Worm (Caenorhabditis elegans) whole organism, L4 larva: ENCODE data around the gene C33F10.8.

Source experiments
- D1046.2 ChIP-seq: fragments of 200-800 bp; sonication (Bioruptor generic); IDR thresholded peaks from 2 replicates; pipeline ENCODE4 v1.3.6; 2022; ENCODE audit warnings: missing genetic modification characterization, missing compliant biosample characterization
- F10B5.3 ChIP-seq: sonication (generic microtip); optimal IDR thresholded peaks from 2 replicates; lab custom pipeline; 2016; ENCODE audit warnings: mild to moderate bottlenecking, missing genetic modification characterization, missing compliant biosample characterization
- F26F4.8 ChIP-seq: fragments of 200-800 bp; sonication (Bioruptor generic); conservative IDR thresholded peaks from 2 replicates; pipeline ENCODE4 v1.3.6; 2022; ENCODE audit warnings: missing genetic modification characterization, missing compliant biosample characterization
- R02D3.7 ChIP-seq: fragments of 150-350 bp; sonication (generic microtip); optimal IDR thresholded peaks from 3 replicates; lab custom pipeline; 2014; ENCODE audit warnings: missing biosample characterization, missing genetic modification characterization
- T26A8.4 ChIP-seq: fragments of 200-800 bp; sonication (Bioruptor generic); IDR thresholded peaks from 2 replicates; pipeline ENCODE4 v1.3.6; 2022; ENCODE audit warnings: missing genetic modification characterization, missing compliant biosample characterization
- Y48G9A.11 ChIP-seq: fragments of 200-800 bp; sonication (Bioruptor generic); IDR thresholded peaks from 2 replicates; pipeline ENCODE4 v1.3.6; 2022; ENCODE audit warnings: missing genetic modification reagents, missing genetic modification characterization, missing compliant biosample characterization
- Y75B8A.6 ChIP-seq: fragments of 200-800 bp; sonication (Bioruptor generic); IDR thresholded peaks from 2 replicates; pipeline ENCODE4 v1.3.6; 2022; ENCODE audit warnings: missing genetic modification reagents, missing genetic modification characterization, missing compliant biosample characterization
- aly-2 ChIP-seq: sonication (generic microtip); optimal IDR thresholded peaks from 2 replicates; lab custom pipeline; 2018; ENCODE audit warnings: missing biosample characterization, missing genetic modification characterization
- ama-1 ChIP-seq: fragments of 150-350 bp; optimal IDR thresholded peaks from 2 replicates; lab custom pipeline; 2014; ENCODE audit warnings: inconsistent platforms, mixed read lengths
- arid-1 ChIP-seq: fragments of 200-800 bp; sonication (Bioruptor generic); conservative IDR thresholded peaks from 2 replicates; pipeline ENCODE4 v1.3.6; 2022; ENCODE audit warnings: missing genetic modification reagents, missing genetic modification characterization, missing compliant biosample characterization
- ceh-32 ChIP-seq: sonication (generic microtip); optimal IDR thresholded peaks from 2 replicates; lab custom pipeline; 2016; ENCODE audit warnings: mild to moderate bottlenecking, missing genetic modification characterization, missing compliant biosample characterization; ENCODE audit not compliant: poor library complexity
- ces-1 ChIP-seq: fragments of 150-350 bp; sonication (generic microtip); optimal IDR thresholded peaks from 4 replicates; lab custom pipeline; 2014; ENCODE audit warnings: missing biosample characterization, missing genetic modification reagents, missing genetic modification characterization
- cey-2 ChIP-seq: sonication (generic microtip); optimal IDR thresholded peaks from 3 replicates; lab custom pipeline; 2017; ENCODE audit warnings: missing genetic modification characterization, mild to moderate bottlenecking, missing compliant biosample characterization, antibody characterized with exemption, borderline replicate concordance; ENCODE audit not compliant: insufficient read depth
- daf-12 ChIP-seq: fragments of 150-350 bp; optimal IDR thresholded peaks from 2 replicates; lab custom pipeline; 2014; ENCODE audit warnings: missing biosample characterization, missing genetic modification reagents, missing genetic modification characterization
- daf-16 ChIP-seq, 3 experiments: sonication (generic microtip); optimal IDR thresholded peaks; 2 replicates each; lab custom pipeline; 2016 to 2017; ENCODE audit warnings: missing genetic modification characterization in 3 of 3, missing genetic modification reagents in 3 of 3, mild to moderate bottlenecking in 2 of 3, missing compliant biosample characterization in 2 of 3, missing biosample characterization in 1 of 3, moderate library complexity in 1 of 3
- daf-8 ChIP-seq: fragments of 200-800 bp; sonication (Bioruptor generic); IDR thresholded peaks from 2 replicates; pipeline ENCODE4 v1.3.6; 2022; ENCODE audit warnings: missing genetic modification characterization, missing compliant biosample characterization
- egl-43 ChIP-seq: fragments of 200-800 bp; sonication (Bioruptor generic); IDR thresholded peaks from 2 replicates; pipeline ENCODE4 v1.3.6; 2022; ENCODE audit warnings: missing genetic modification reagents, missing genetic modification characterization, missing compliant biosample characterization
- hif-1 ChIP-seq, 2 experiments: sonication (generic microtip); optimal IDR thresholded peaks; 2 replicates each; lab custom pipeline; 2016 to 2017; ENCODE audit warnings: missing compliant biosample characterization in 2 of 2, missing genetic modification characterization in 2 of 2, missing genetic modification reagents in 2 of 2, missing genotype in 2 of 2, mild to moderate bottlenecking in 1 of 2
- jun-1 ChIP-seq: fragments of 150-350 bp; optimal IDR thresholded peaks from 2 replicates; lab custom pipeline; 2014; ENCODE audit warnings: missing biosample characterization, missing genetic modification reagents, missing genetic modification characterization
- lin-15B ChIP-seq: fragments of 150-350 bp; sonication (generic microtip); optimal IDR thresholded peaks from 3 replicates; lab custom pipeline; 2014; ENCODE audit warnings: missing biosample characterization, missing genetic modification characterization
- lin-38 ChIP-seq: fragments of 200-800 bp; sonication (Bioruptor generic); IDR thresholded peaks from 2 replicates; pipeline ENCODE4 v1.3.6; 2022; ENCODE audit warnings: missing genetic modification reagents, missing genetic modification characterization, missing compliant biosample characterization
- mdl-1 ChIP-seq, 2 experiments: fragments of 150-350 bp in 1 of 2; sonication (generic microtip) in 1 of 2; optimal IDR thresholded peaks; 2 replicates each; lab custom pipeline; 2014 to 2017; ENCODE audit warnings: missing biosample characterization in 2 of 2, missing genetic modification characterization in 2 of 2
- mep-1 ChIP-seq: fragments of 150-350 bp; sonication (generic microtip); optimal IDR thresholded peaks from 3 replicates; lab custom pipeline; 2014; ENCODE audit warnings: missing biosample characterization, missing genetic modification characterization
- nhr-11 ChIP-seq: fragments of 150-350 bp; optimal IDR thresholded peaks from 2 replicates; lab custom pipeline; 2014; ENCODE audit warnings: missing biosample characterization, missing genetic modification characterization
- nhr-111 ChIP-seq: fragments of 200-800 bp; sonication (Bioruptor generic); optimal IDR thresholded peaks from 2 replicates; lab custom pipeline; 2018; ENCODE audit warnings: mild to moderate bottlenecking, missing genetic modification characterization, missing compliant biosample characterization
- nhr-237 ChIP-seq: sonication (generic microtip); optimal IDR thresholded peaks from 2 replicates; lab custom pipeline; 2017; ENCODE audit warnings: missing biosample characterization, missing genetic modification characterization
- nhr-25 ChIP-seq: sonication (generic microtip); optimal IDR thresholded peaks from 2 replicates; lab custom pipeline; 2017; ENCODE audit warnings: missing genetic modification characterization, mild to moderate bottlenecking, missing compliant biosample characterization, antibody characterized with exemption, moderate library complexity, borderline replicate concordance; ENCODE audit not compliant: insufficient read depth
- nhr-42 ChIP-seq: fragments of 200-800 bp; sonication (Bioruptor generic); IDR thresholded peaks from 2 replicates; pipeline ENCODE4 v1.3.6; 2022; ENCODE audit warnings: missing genetic modification characterization, missing compliant biosample characterization
- nhr-76 ChIP-seq: fragments of 150-350 bp; optimal IDR thresholded peaks from 2 replicates; lab custom pipeline; 2014; ENCODE audit warnings: missing biosample characterization, missing genetic modification characterization
- nhr-77 ChIP-seq: fragments of 150-350 bp; optimal IDR thresholded peaks from 2 replicates; lab custom pipeline; 2014; ENCODE audit warnings: missing biosample characterization, missing genetic modification characterization
- pha-4 ChIP-seq, 2 experiments: fragments of 150-350 bp in 1 of 2; fragments of 200-800 bp in 1 of 2; sonication (Bioruptor generic) in 1 of 2; IDR thresholded peaks in 1 of 2; optimal IDR thresholded peaks in 1 of 2; 2 replicates each; pipeline versions ENCODE4 v1.3.6 to Lab custom; 2014 to 2022; ENCODE audit warnings: missing genetic modification characterization in 2 of 2, missing genetic modification reagents in 2 of 2, missing biosample characterization in 1 of 2, missing compliant biosample characterization in 1 of 2
- php-3 ChIP-seq: fragments of 200-800 bp; sonication (Bioruptor generic); IDR thresholded peaks from 2 replicates; pipeline ENCODE4 v1.3.6; 2022; ENCODE audit warnings: missing genetic modification reagents, missing genetic modification characterization, missing compliant biosample characterization
- pqm-1 ChIP-seq: sonication (generic microtip); optimal IDR thresholded peaks from 2 replicates; lab custom pipeline; 2017; ENCODE audit warnings: missing biosample characterization, missing genetic modification characterization
- sdz-12 ChIP-seq: fragments of 200-800 bp; sonication (Bioruptor generic); optimal IDR thresholded peaks from 2 replicates; lab custom pipeline; 2018; ENCODE audit warnings: mild to moderate bottlenecking, missing genetic modification characterization, missing compliant biosample characterization
- set-16 ChIP-seq: fragments of 200-800 bp; sonication (Bioruptor generic); IDR thresholded peaks from 2 replicates; pipeline ENCODE4 v1.3.6; 2022; ENCODE audit warnings: missing genetic modification reagents, missing genetic modification characterization, missing compliant biosample characterization
- skn-1 ChIP-seq: fragments of 150-350 bp; optimal IDR thresholded peaks from 2 replicates; lab custom pipeline; 2014; ENCODE audit warnings: missing biosample characterization, missing genetic modification characterization
- snpc-1.2 ChIP-seq: fragments of 200-800 bp; sonication (Bioruptor generic); IDR thresholded peaks from 2 replicates; pipeline ENCODE4 v1.3.6; 2022; ENCODE audit warnings: missing genetic modification reagents, missing genetic modification characterization, missing compliant biosample characterization
- snpc-4 ChIP-seq: fragments of 150-350 bp; optimal IDR thresholded peaks from 2 replicates; lab custom pipeline; 2014; ENCODE audit warnings: missing biosample characterization, missing genetic modification characterization
- spr-3 ChIP-seq: fragments of 200-800 bp; sonication (Bioruptor generic); optimal IDR thresholded peaks from 2 replicates; lab custom pipeline; 2018; ENCODE audit warnings: mild to moderate bottlenecking, missing genetic modification characterization, missing compliant biosample characterization
- tag-97 ChIP-seq: fragments of 200-800 bp; sonication (Bioruptor generic); IDR thresholded peaks from 2 replicates; pipeline ENCODE4 v1.3.6; 2022; ENCODE audit warnings: missing genetic modification characterization, missing compliant biosample characterization
- unc-39 ChIP-seq: sonication (generic microtip); optimal IDR thresholded peaks from 2 replicates; lab custom pipeline; 2017; ENCODE audit warnings: missing biosample characterization, missing genetic modification characterization
- unc-62 ChIP-seq, 3 experiments: fragments of 150-350 bp in 1 of 3; sonication (generic microtip); optimal IDR thresholded peaks in 2 of 3; peaks in 1 of 3; 1 replicate in 1 of 3; 2 replicates in 2 of 3; lab custom pipeline; 2014 to 2017; ENCODE audit warnings: missing biosample characterization in 3 of 3, missing genetic modification characterization in 3 of 3, missing genetic modification reagents in 3 of 3, missing genotype in 1 of 3
- zag-1 ChIP-seq: fragments of 150-350 bp; optimal IDR thresholded peaks from 2 replicates; lab custom pipeline; 2014; ENCODE audit warnings: missing biosample characterization, missing genetic modification characterization
- zfp-3 ChIP-seq: fragments of 200-800 bp; sonication (Bioruptor generic); conservative IDR thresholded peaks from 2 replicates; pipeline ENCODE4 v1.3.6; 2022; ENCODE audit warnings: missing genetic modification reagents, missing genetic modification characterization, missing compliant biosample characterization
- zip-2 ChIP-seq: fragments of 150-350 bp; optimal IDR thresholded peaks from 2 replicates; lab custom pipeline; 2014; ENCODE audit warnings: missing biosample characterization, missing genetic modification characterization
- ztf-7 ChIP-seq: fragments of 150-350 bp; optimal IDR thresholded peaks from 2 replicates; lab custom pipeline; 2014; ENCODE audit warnings: missing biosample characterization, missing genetic modification characterization

The C33F10.8 gene

DNA sequence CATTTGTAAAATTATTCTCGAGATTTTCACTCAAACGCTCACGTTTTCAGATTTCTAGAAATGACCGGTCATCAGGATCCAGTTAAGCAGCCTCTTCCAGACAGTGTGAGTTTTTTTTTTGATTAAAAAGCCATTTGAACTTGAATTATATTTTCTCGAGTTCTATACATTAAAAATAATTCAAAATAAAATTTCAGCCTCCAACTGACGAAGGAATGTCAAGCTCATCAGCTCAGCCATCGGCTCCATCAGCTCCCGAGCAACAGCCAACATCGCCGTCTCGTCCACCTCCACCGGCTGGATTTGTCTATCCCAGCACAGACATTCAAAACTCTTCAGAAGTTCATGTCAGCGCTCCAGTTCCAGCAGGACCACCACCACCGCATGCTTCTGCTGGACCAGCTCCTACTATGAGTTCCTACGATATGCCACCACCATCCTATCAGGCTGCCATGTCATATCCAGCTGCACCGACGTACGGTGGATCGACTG, 32.9 kb upstream of the C33F10.8 start, which contains the start of gene F11G11.5:
Gene F11G11.5 (plus strand): TSS at position 51 of the 492 bp plus-strand sequence.
- peak; percentile 70 for TF ChIP-seq T26A8.4 (GFP tag; lab: Robert Waterston, UW)
- 0 out of 2 replicates have a peak, but pooled peaks have one; percentile 33 for TF ChIP-seq Y48G9A.11 (GFP tag; lab: Robert Waterston, UW)
- 0 out of 2 replicates have a peak, but pooled peaks have one; percentile 6 for TF ChIP-seq php-3 (GFP tag; lab: Robert Waterston, UW)
- no peak for TF ChIP-seq cey-2
- no peak for TF ChIP-seq nhr-76 (tag; lab: Kevin White, UChicago)
- TF ChIP-seq ama-1 (lab: Kevin White, UChicago), result peak; percentile 25
- TF ChIP-seq nhr-77 (tag; lab: Kevin White, UChicago), result no peak
- TF ChIP-seq pha-4 (GFP tag; IDR thresholded peaks at IDR 0.05; lab: Robert Waterston, UW), result peak; percentile 30; the same call in 1 of the 2 replicates
- no peak for TF ChIP-seq pha-4 (tag; optimal IDR thresholded peaks at IDR 0.05; lab: Kevin White, UChicago)
- TF ChIP-seq lin-38 (GFP tag; lab: Robert Waterston, UW), result peak; percentile 35; the same call in 1 of the 2 replicates
- TF ChIP-seq ceh-32, result no peak
- TF ChIP-seq egl-43, result peak; percentile 67; the same call in 1 of the 2 replicates
- TF ChIP-seq unc-62 (GFP tag; optimal IDR thresholded peaks at IDR 0.05 in 1 of 2; lab: Kevin White, UChicago), result no peak
- no peak for TF ChIP-seq unc-62 (tag; optimal IDR thresholded peaks at IDR 0.05; lab: Kevin White, UChicago)
- no peak for TF ChIP-seq daf-16 (GFP tag; optimal IDR thresholded peaks at IDR 0.05; lab: Kevin White, UChicago)
- TF ChIP-seq daf-16 (tag; optimal IDR thresholded peaks at IDR 0.05; lab: Kevin White, UChicago), result peak; percentile 1
- TF ChIP-seq jun-1 (tag; lab: Kevin White, UChicago), result no peak
- TF ChIP-seq set-16, result peak; percentile 67
- 0 out of 2 replicates have a peak, but pooled peaks have one; percentile 48 for TF ChIP-seq D1046.2 (GFP tag; lab: Robert Waterston, UW)

DNA sequence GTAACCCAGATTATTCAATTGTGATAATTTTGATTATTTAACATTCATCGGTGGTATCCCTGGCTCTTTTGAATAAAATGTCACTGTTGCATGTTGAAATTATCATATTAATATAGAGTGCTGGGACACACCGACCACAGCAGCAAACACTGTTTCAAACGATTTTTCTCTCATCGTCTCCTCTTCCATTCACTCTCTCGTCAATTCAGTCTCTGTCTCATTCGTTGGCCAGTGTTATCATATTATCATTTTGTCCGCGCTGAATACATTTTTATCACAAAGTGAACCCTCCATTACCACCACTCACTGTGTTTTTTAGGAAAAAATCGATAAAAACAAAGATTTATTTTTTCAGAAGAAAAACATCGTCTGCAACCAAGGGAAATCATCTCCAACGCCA, 32.1 kb upstream of the C33F10.8 start:
- TF ChIP-seq egl-43 (no peak), tag-97 (GFP tag; lab: Robert Waterston, UW) (no peak), ztf-7 (no peak), nhr-42 (no peak), Y75B8A.6 (no peak), cey-2 (no peak), mdl-1 (tag; optimal IDR thresholded peaks at IDR 0.05; lab: Kevin White, UChicago) (peak in 1 of 2 experiments; percentile 1), F26F4.8 (GFP tag; lab: Robert Waterston, UW) (no peak), zag-1 (tag; lab: Kevin White, UChicago) (no peak), unc-39 (tag; lab: Kevin White, UChicago) (no peak), daf-8 (GFP tag; lab: Robert Waterston, UW) (no peak), sdz-12 (no peak), snpc-1.2 (GFP tag; lab: Robert Waterston, UW) (no peak), php-3 (GFP tag; lab: Robert Waterston, UW) (no peak), aly-2 (tag; lab: Kevin White, UChicago) (no peak), nhr-237 (tag; lab: Kevin White, UChicago) (no peak), snpc-4 (tag; lab: Kevin White, UChicago) (no peak), ces-1 (GFP tag; lab: Kevin White, UChicago) (no peak), jun-1 (tag; lab: Kevin White, UChicago) (no peak), skn-1 (tag; lab: Kevin White, UChicago) (no peak), nhr-11 (tag; lab: Kevin White, UChicago) (no peak), arid-1 (GFP tag; lab: Robert Waterston, UW) (no peak), daf-12 (tag; lab: Kevin White, UChicago) (no peak), nhr-76 (tag; lab: Kevin White, UChicago) (no peak), hif-1 (tag; optimal IDR thresholded peaks at IDR 0.05; lab: Kevin White, UChicago) (no peak), R02D3.7 (tag; lab: Kevin White, UChicago) (no peak), lin-15B (tag; lab: Kevin White, UChicago) (no peak), nhr-25 (tag; lab: Kevin White, UChicago) (no peak), nhr-77 (tag; lab: Kevin White, UChicago) (peak; percentile 23), zfp-3 (GFP tag; lab: Robert Waterston, UW) (no peak), unc-62 (GFP tag; optimal IDR thresholded peaks at IDR 0.05 in 1 of 2; lab: Kevin White, UChicago) (peak in 1 of 2 experiments; percentile 20), unc-62 (tag; optimal IDR thresholded peaks at IDR 0.05; lab: Kevin White, UChicago) (no peak), spr-3 (GFP tag; lab: Kevin White, UChicago) (no peak), nhr-111 (no peak), mep-1 (no peak), F10B5.3 (no peak), pqm-1 (tag; lab: Kevin White, UChicago) (peak; percentile 83), zip-2 (tag; lab: Kevin White, UChicago) (no peak)
